Worm (Caenorhabditis elegans): ENCODE measurements around the gene mrps-24.

DNA sequence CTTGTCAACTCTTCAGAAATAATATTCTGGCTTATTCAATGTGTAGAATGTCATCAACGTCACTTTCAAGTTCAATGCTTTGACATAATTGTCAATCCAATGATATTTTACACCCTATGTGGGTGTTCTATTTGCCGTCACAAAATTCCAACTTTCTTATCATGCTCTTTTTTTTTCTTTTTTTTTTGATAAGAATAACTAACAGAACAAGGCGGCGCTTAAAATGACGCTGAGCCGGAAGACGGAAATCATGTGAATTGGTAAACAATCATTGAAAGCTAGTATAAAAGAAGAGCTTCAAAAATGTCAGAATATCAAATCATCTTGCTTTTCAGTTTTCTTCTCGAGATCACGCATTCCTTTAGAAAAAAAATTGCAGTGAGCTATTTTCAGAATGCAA is 16.5 kb downstream of the mrps-24 start, which contains the start of gene C50F7.5:
- TF ChIP-seq egl-27 (tag; optimal IDR thresholded peaks at IDR 0.05) (no peak), ztf-11 (tag; optimal IDR thresholded peaks at IDR 0.05) (no peak), spr-1 (tag; optimal IDR thresholded peaks at IDR 0.05) (no peak), ceh-44 (GFP tag; IDR thresholded peaks at IDR 0.05) (no peak), lin-13 (GFP tag; optimal IDR thresholded peaks at IDR 0.05) (no peak), pha-4 (GFP tag; IDR thresholded peaks at IDR 0.05) (no peak), pha-4 (tag; optimal IDR thresholded peaks at IDR 0.05) (no peak), lin-15B (tag; optimal IDR thresholded peaks at IDR 0.05) (no peak), ama-1 (optimal IDR thresholded peaks at IDR 0.05) (no peak)

Data from whole organism, L4 larva.